Worm (Caenorhabditis elegans) whole organism, L2 larva: ENCODE results near the gene fbxa-50.

Experiments
- R02D3.7 ChIP-seq: fragments of 150-350 bp; optimal IDR thresholded peaks from 2 replicates; lab custom pipeline; 2014; ENCODE audit warnings: missing biosample characterization, missing genetic modification characterization
- ama-1 ChIP-seq: fragments of 150-350 bp; optimal IDR thresholded peaks from 2 replicates; lab custom pipeline; 2018; ENCODE audit warnings: inconsistent platforms
- ceh-82 ChIP-seq: fragments of 150-350 bp; optimal IDR thresholded peaks from 2 replicates; lab custom pipeline; 2014; ENCODE audit warnings: missing biosample characterization, missing genetic modification characterization
- mdl-1 ChIP-seq, 2 experiments: fragments of 150-350 bp in 1 of 2; sonication (generic microtip) in 1 of 2; optimal IDR thresholded peaks; 2 replicates each; lab custom pipeline; 2017; ENCODE audit warnings: missing biosample characterization in 2 of 2, missing genetic modification characterization in 2 of 2
- nhr-10 ChIP-seq: sonication (generic microtip); optimal IDR thresholded peaks from 2 replicates; lab custom pipeline; 2017; ENCODE audit warnings: missing biosample characterization, missing genetic modification characterization
- nhr-11 ChIP-seq: fragments of 150-350 bp; optimal IDR thresholded peaks from 2 replicates; lab custom pipeline; 2014; ENCODE audit warnings: missing biosample characterization, missing genetic modification characterization
- skn-1 ChIP-seq: sonication (generic microtip); optimal IDR thresholded peaks from 2 replicates; lab custom pipeline; 2017; ENCODE audit warnings: missing biosample characterization, missing genetic modification characterization
- snpc-4 ChIP-seq: fragments of 150-350 bp; optimal IDR thresholded peaks from 2 replicates; lab custom pipeline; 2014; ENCODE audit warnings: missing biosample characterization, missing genetic modification characterization
- unc-62 ChIP-seq: fragments of 150-350 bp; optimal IDR thresholded peaks from 2 replicates; lab custom pipeline; 2014; ENCODE audit warnings: missing biosample characterization, missing genetic modification reagents, missing genetic modification characterization
- ztf-11 ChIP-seq: sonication (generic microtip); optimal IDR thresholded peaks from 2 replicates; lab custom pipeline; 2017; ENCODE audit warnings: missing biosample characterization, missing genetic modification characterization

ce11 chrIII:1295149-1295716, 6.9 kb upstream of the fbxa-50 start, which contains the start of gene fbxa-35:
- no peak for TF ChIP-seq nhr-11 (tag; lab: Kevin White, UChicago)
- no peak for TF ChIP-seq ama-1 (lab: Kevin White, UChicago)
- TF ChIP-seq R02D3.7 = no peak
- TF ChIP-seq ceh-82 = no peak
- TF ChIP-seq ztf-11 (tag; lab: Kevin White, UChicago) = no peak
- TF ChIP-seq nhr-10 (tag; lab: Kevin White, UChicago) = no peak
- TF ChIP-seq skn-1 (tag; lab: Kevin White, UChicago) = no peak
- no peak for TF ChIP-seq mdl-1 (tag; optimal IDR thresholded peaks at IDR 0.05; lab: Kevin White, UChicago)
- no peak for TF ChIP-seq unc-62 (GFP tag; lab: Kevin White, UChicago)
- no peak for TF ChIP-seq snpc-4 (tag; lab: Kevin White, UChicago)
